Fruit fly (Drosophila melanogaster): ENCODE results near the gene nonA-l.

- TF ChIP-seq CTCF (optimal IDR thresholded peaks at IDR 0.05) = no peak
- no peak for TF ChIP-seq CG8478 (optimal IDR thresholded peaks at IDR 0.05)
These were observed 31.1 kb upstream of the nonA-l start, which contains the start of gene NPF for dm6 chr3R:16608920-16609319.

Measured in S2 (cell line).